Worm (Caenorhabditis elegans) whole organism, L1 larva: ENCODE results near the gene cex-2.

ENCODE experiments used
- C04F5.9 ChIP-seq: sonication (generic microtip); optimal IDR thresholded peaks from 2 replicates; lab custom pipeline; 2016; ENCODE audit warnings: missing genetic modification characterization, missing compliant biosample characterization
- C16A3.4 ChIP-seq: fragments of 150-350 bp; optimal IDR thresholded peaks from 2 replicates; lab custom pipeline; 2014; ENCODE audit warnings: missing biosample characterization, missing genetic modification characterization
- aly-2 ChIP-seq: fragments of 150-350 bp; optimal IDR thresholded peaks from 2 replicates; lab custom pipeline; 2014; ENCODE audit warnings: missing biosample characterization, missing genetic modification characterization
- ama-1 ChIP-seq: fragments of 150-350 bp; optimal IDR thresholded peaks from 2 replicates; lab custom pipeline; 2014
- blmp-1 ChIP-seq: fragments of 150-350 bp; optimal IDR thresholded peaks from 2 replicates; lab custom pipeline; 2014; ENCODE audit warnings: missing biosample characterization, missing genetic modification characterization
- ceh-63 ChIP-seq: fragments of 200-800 bp; sonication (Bioruptor generic); optimal IDR thresholded peaks from 2 replicates; lab custom pipeline; 2018; ENCODE audit warnings: mild to moderate bottlenecking, missing genetic modification characterization, missing compliant biosample characterization
- ceh-8 ChIP-seq: fragments of 200-800 bp; sonication (Bioruptor generic); optimal IDR thresholded peaks from 2 replicates; lab custom pipeline; 2018; ENCODE audit warnings: mild to moderate bottlenecking, missing genetic modification characterization, moderate library complexity, missing compliant biosample characterization
- ceh-88 ChIP-seq: fragments of 200-800 bp; sonication (Bioruptor generic); IDR thresholded peaks from 2 replicates; pipeline ENCODE4 v1.3.6; 2022; ENCODE audit warnings: missing genetic modification characterization, missing compliant biosample characterization
- ces-1 ChIP-seq: fragments of 150-350 bp; optimal IDR thresholded peaks from 2 replicates; lab custom pipeline; 2014; ENCODE audit warnings: missing biosample characterization, missing genetic modification reagents, missing genetic modification characterization
- efl-3 ChIP-seq: fragments of 200-800 bp; sonication (Bioruptor generic); optimal IDR thresholded peaks from 2 replicates; lab custom pipeline; 2018; ENCODE audit warnings: mild to moderate bottlenecking, missing genetic modification characterization, missing compliant biosample characterization
- egl-13 ChIP-seq: sonication (generic microtip); optimal IDR thresholded peaks from 2 replicates; lab custom pipeline; 2016; ENCODE audit warnings: missing genotype, missing genetic modification reagents, missing genetic modification characterization, missing compliant biosample characterization
- egl-27 ChIP-seq, 2 experiments: fragments of 150-350 bp in 1 of 2; sonication (generic microtip); optimal IDR thresholded peaks; 3 replicates each; lab custom pipeline; 2017 to 2018; ENCODE audit warnings: missing biosample characterization in 2 of 2, missing genetic modification characterization in 2 of 2, missing genetic modification reagents in 2 of 2
- fkh-10 ChIP-seq: sonication (generic microtip); optimal IDR thresholded peaks from 2 replicates; lab custom pipeline; 2017; ENCODE audit warnings: missing biosample characterization, missing genetic modification reagents, missing genetic modification characterization
- fkh-4 ChIP-seq: sonication (generic microtip); optimal IDR thresholded peaks from 2 replicates; lab custom pipeline; 2016; ENCODE audit warnings: missing compliant biosample characterization, missing genetic modification characterization, borderline replicate concordance
- fkh-8 ChIP-seq: sonication (generic microtip); optimal IDR thresholded peaks from 2 replicates; lab custom pipeline; 2016; ENCODE audit warnings: mild to moderate bottlenecking, missing genetic modification characterization, missing compliant biosample characterization
- hlh-4 ChIP-seq: sonication (generic microtip); optimal IDR thresholded peaks from 2 replicates; lab custom pipeline; 2016; ENCODE audit warnings: mild to moderate bottlenecking, missing genetic modification characterization, missing compliant biosample characterization
- hpl-2 ChIP-seq: fragments of 150-350 bp; optimal IDR thresholded peaks from 2 replicates; lab custom pipeline; 2014; ENCODE audit warnings: missing biosample characterization, missing genetic modification reagents, missing genetic modification characterization
- lin-14 ChIP-seq: fragments of 200-800 bp; sonication (Bioruptor generic); optimal IDR thresholded peaks from 2 replicates; lab custom pipeline; 2018; ENCODE audit warnings: mild to moderate bottlenecking, missing genetic modification characterization, moderate library complexity, missing compliant biosample characterization
- lin-15B ChIP-seq: fragments of 150-350 bp; sonication (generic microtip); optimal IDR thresholded peaks from 3 replicates; lab custom pipeline; 2014; ENCODE audit warnings: missing biosample characterization, missing genetic modification characterization
- lin-39 ChIP-seq: fragments of 150-350 bp; optimal IDR thresholded peaks from 2 replicates; lab custom pipeline; 2014; ENCODE audit warnings: missing biosample characterization, missing genetic modification reagents, missing genetic modification characterization
- lsy-2 ChIP-seq, 2 experiments: fragments of 150-350 bp; optimal IDR thresholded peaks; 2 replicates each; lab custom pipeline; 2014; ENCODE audit warnings: missing biosample characterization in 2 of 2, missing genetic modification characterization in 2 of 2
- mab-9 ChIP-seq: fragments of 200-800 bp; sonication (Bioruptor generic); IDR thresholded peaks from 2 replicates; pipeline ENCODE4 v1.3.6; 2022; ENCODE audit warnings: missing genetic modification reagents, missing genetic modification characterization, missing compliant biosample characterization
- mep-1 ChIP-seq: fragments of 150-350 bp; optimal IDR thresholded peaks from 2 replicates; lab custom pipeline; 2014; ENCODE audit warnings: missing biosample characterization, missing genetic modification characterization
- nhr-237 ChIP-seq: fragments of 150-350 bp; optimal IDR thresholded peaks from 2 replicates; lab custom pipeline; 2014; ENCODE audit warnings: missing biosample characterization, missing genetic modification characterization
- nhr-71 ChIP-seq: sonication (generic microtip); optimal IDR thresholded peaks from 2 replicates; lab custom pipeline; 2016; ENCODE audit warnings: mild to moderate bottlenecking, missing genetic modification characterization, moderate library complexity, missing compliant biosample characterization
- nhr-76 ChIP-seq: sonication (generic microtip); optimal IDR thresholded peaks from 2 replicates; lab custom pipeline; 2017; ENCODE audit warnings: missing biosample characterization, missing genetic modification characterization
- nhr-85 ChIP-seq: sonication (generic microtip); peaks from one replicate; lab custom pipeline; 2016; ENCODE audit warnings: missing genetic modification characterization, inconsistent platforms, missing compliant biosample characterization
- pag-3 ChIP-seq: sonication (generic microtip); optimal IDR thresholded peaks from 2 replicates; lab custom pipeline; 2017; ENCODE audit warnings: missing genetic modification characterization, mild to moderate bottlenecking, missing compliant biosample characterization, antibody characterized with exemption, borderline replicate concordance; ENCODE audit not compliant: insufficient read depth
- pax-3 ChIP-seq: fragments of 200-800 bp; sonication (Bioruptor generic); optimal IDR thresholded peaks from 2 replicates; lab custom pipeline; 2018; ENCODE audit warnings: mild to moderate bottlenecking, missing genetic modification characterization, moderate library complexity, missing compliant biosample characterization
- rnt-1 ChIP-seq: sonication (generic microtip); optimal IDR thresholded peaks from 2 replicates; lab custom pipeline; 2016; ENCODE audit warnings: mild to moderate bottlenecking, missing genetic modification characterization, moderate library complexity, missing compliant biosample characterization
- skn-1 ChIP-seq: fragments of 150-350 bp; optimal IDR thresholded peaks from 2 replicates; lab custom pipeline; 2014; ENCODE audit warnings: missing biosample characterization, missing genetic modification characterization
- snu-23 ChIP-seq: sonication (generic microtip); optimal IDR thresholded peaks from 2 replicates; lab custom pipeline; 2016; ENCODE audit warnings: missing genetic modification characterization, missing compliant biosample characterization
- tlp-1 ChIP-seq: fragments of 150-350 bp; optimal IDR thresholded peaks from 2 replicates; lab custom pipeline; 2014; ENCODE audit warnings: missing biosample characterization, missing genetic modification characterization
- unc-130 ChIP-seq: fragments of 150-350 bp; optimal IDR thresholded peaks from 2 replicates; lab custom pipeline; 2017; ENCODE audit warnings: missing biosample characterization, missing genetic modification characterization, inconsistent platforms
- zag-1 ChIP-seq: fragments of 150-350 bp; optimal IDR thresholded peaks from 2 replicates; lab custom pipeline; 2014; ENCODE audit warnings: missing biosample characterization, missing genetic modification characterization

Gene cex-2

ce11 chrII:7801899-7802298 is 33.3 kb downstream of the cex-2 start:
- TF ChIP-seq nhr-76 (tag; lab: Kevin White, UChicago) (no peak), lin-15B (tag; lab: Kevin White, UChicago) (no peak), nhr-85 (tag; lab: Kevin White, UChicago) (peak; percentile 92), C16A3.4 (tag; lab: Kevin White, UChicago) (no peak), ceh-88 (GFP tag; lab: Robert Waterston, UW) (no peak), efl-3 (GFP tag; lab: Kevin White, UChicago) (peak; percentile 6), lin-14 (GFP tag; lab: Kevin White, UChicago) (peak; percentile 56), rnt-1 (tag; lab: Kevin White, UChicago) (peak; percentile 42), ceh-8 (GFP tag; lab: Kevin White, UChicago) (no peak), fkh-4 (tag; lab: Kevin White, UChicago) (no peak), snu-23 (GFP tag; lab: Kevin White, UChicago) (no peak), tlp-1 (tag; lab: Kevin White, UChicago) (peak; percentile 20), nhr-237 (tag; lab: Kevin White, UChicago) (no peak), blmp-1 (tag; lab: Kevin White, UChicago) (peak; percentile 38), zag-1 (tag; lab: Kevin White, UChicago) (no peak)

- no peak for TF ChIP-seq fkh-10 (GFP tag; lab: Kevin White, UChicago)
- TF ChIP-seq nhr-237 (tag; lab: Kevin White, UChicago), result no peak
- no peak for TF ChIP-seq pag-3 (tag; lab: Kevin White, UChicago)
- TF ChIP-seq lin-39 (tag; lab: Kevin White, UChicago), result no peak
- no peak for TF ChIP-seq egl-27 (tag; optimal IDR thresholded peaks at IDR 0.05; lab: Kevin White, UChicago)
- no peak for TF ChIP-seq C04F5.9
- no peak for TF ChIP-seq hpl-2
- no peak for TF ChIP-seq lin-14 (GFP tag; lab: Kevin White, UChicago)
- TF ChIP-seq fkh-8 (tag; lab: Kevin White, UChicago), result no peak
- no peak for TF ChIP-seq mep-1
- no peak for TF ChIP-seq mab-9 (GFP tag; lab: Robert Waterston, UW)
- TF ChIP-seq hlh-4, result no peak
- no peak for TF ChIP-seq nhr-71 (tag; lab: Kevin White, UChicago)
- no peak for TF ChIP-seq skn-1 (tag; lab: Kevin White, UChicago)
Observed at ce11 chrII:7801255-7801654, 34.0 kb downstream of the cex-2 start.

ce11 chrII:7795299-7795698 is 39.9 kb downstream of the cex-2 start:
- TF ChIP-seq lin-14 (GFP tag; lab: Kevin White, UChicago) (peak; percentile 48), egl-13 (tag; lab: Kevin White, UChicago) (no peak), fkh-10 (GFP tag; lab: Kevin White, UChicago) (peak; percentile 47)

ce11 chrII:7794222-7794621 is 41.0 kb downstream of the cex-2 start, which contains the start of gene glr-4:
glr-4 (minus strand) TSS chrII:7794322.
- no peak for TF ChIP-seq C16A3.4 (tag; lab: Kevin White, UChicago)
- TF ChIP-seq nhr-85 (tag; lab: Kevin White, UChicago), result no peak
- TF ChIP-seq snu-23 (GFP tag; lab: Kevin White, UChicago), result no peak
- TF ChIP-seq nhr-76 (tag; lab: Kevin White, UChicago), result no peak
- no peak for TF ChIP-seq lsy-2 (tag; optimal IDR thresholded peaks at IDR 0.05; lab: Kevin White, UChicago)
- TF ChIP-seq aly-2 (tag; lab: Kevin White, UChicago), result no peak
- no peak for TF ChIP-seq ces-1 (GFP tag; lab: Kevin White, UChicago)
- TF ChIP-seq ama-1 (lab: Kevin White, UChicago), result no peak
- no peak for TF ChIP-seq pax-3 (tag; lab: Kevin White, UChicago)
- no peak for TF ChIP-seq lin-39 (tag; lab: Kevin White, UChicago)
- no peak for TF ChIP-seq ceh-63
- TF ChIP-seq unc-130 (tag; lab: Kevin White, UChicago), result no peak
- TF ChIP-seq pag-3 (tag; lab: Kevin White, UChicago), result no peak
